Worm (Caenorhabditis elegans) whole organism, L2 larva: ENCODE results near the gene C06E4.2.

Source experiments
- R02D3.7 ChIP-seq: fragments of 150-350 bp; optimal IDR thresholded peaks from 2 replicates; lab custom pipeline; 2014; ENCODE audit warnings: missing biosample characterization, missing genetic modification characterization
- alr-1 ChIP-seq: fragments of 150-350 bp; optimal IDR thresholded peaks from 2 replicates; lab custom pipeline; 2014; ENCODE audit warnings: missing biosample characterization, missing genetic modification characterization
- aly-2 ChIP-seq: fragments of 150-350 bp; optimal IDR thresholded peaks from 2 replicates; lab custom pipeline; 2014; ENCODE audit warnings: missing biosample characterization, missing genetic modification characterization
- crh-2 ChIP-seq: sonication (generic microtip); optimal IDR thresholded peaks from 2 replicates; lab custom pipeline; 2017; ENCODE audit warnings: missing biosample characterization, missing genetic modification characterization
- dmd-4 ChIP-seq: sonication (generic microtip); optimal IDR thresholded peaks from 2 replicates; lab custom pipeline; 2017; ENCODE audit warnings: missing biosample characterization, missing genetic modification characterization
- lin-13 ChIP-seq: fragments of 150-350 bp; optimal IDR thresholded peaks from 2 replicates; lab custom pipeline; 2014; ENCODE audit warnings: missing biosample characterization, missing genetic modification reagents, missing genetic modification characterization
- nhr-10 ChIP-seq: sonication (generic microtip); optimal IDR thresholded peaks from 2 replicates; lab custom pipeline; 2017; ENCODE audit warnings: missing biosample characterization, missing genetic modification characterization
- nhr-12 ChIP-seq: fragments of 150-350 bp; optimal IDR thresholded peaks from 2 replicates; lab custom pipeline; 2014; ENCODE audit warnings: missing biosample characterization, missing genetic modification characterization
- unc-39 ChIP-seq: fragments of 150-350 bp; optimal IDR thresholded peaks from 2 replicates; lab custom pipeline; 2014; ENCODE audit warnings: missing biosample characterization, missing genetic modification characterization
- zag-1 ChIP-seq: fragments of 150-350 bp; optimal IDR thresholded peaks from 2 replicates; lab custom pipeline; 2014; ENCODE audit warnings: missing biosample characterization, missing genetic modification characterization

DNA sequence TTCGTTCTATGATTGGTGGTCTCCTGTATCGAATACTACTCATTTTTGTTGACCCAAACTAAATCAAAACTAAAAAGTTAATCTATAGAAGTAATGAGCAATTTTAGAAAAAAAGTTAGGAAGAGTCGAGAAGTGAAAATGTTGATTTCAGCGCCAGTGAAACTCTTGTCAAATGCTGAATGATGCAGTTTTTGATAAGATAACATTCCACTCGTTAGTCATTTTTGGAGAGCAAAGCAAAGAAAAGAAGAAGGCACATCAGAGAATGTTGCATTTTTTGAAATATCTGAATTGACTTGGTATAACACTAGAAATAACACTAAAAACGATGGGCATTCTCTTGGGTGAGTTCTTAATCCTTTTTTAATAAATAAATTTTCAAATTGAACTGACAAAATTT lies 52.2 kb downstream of the C06E4.2 start, which contains the start of gene sqst-2:
- TF ChIP-seq alr-1 (tag; lab: Kevin White, UChicago) (no peak), aly-2 (tag; lab: Kevin White, UChicago) (no peak), R02D3.7 (tag; lab: Kevin White, UChicago) (no peak), dmd-4 (tag; lab: Kevin White, UChicago) (no peak), lin-13 (GFP tag; lab: Kevin White, UChicago) (no peak), nhr-10 (no peak), unc-39 (tag; lab: Kevin White, UChicago) (no peak), zag-1 (tag; lab: Kevin White, UChicago) (no peak), nhr-12 (tag; lab: Kevin White, UChicago) (no peak), crh-2 (tag; lab: Kevin White, UChicago) (no peak)
